Fruit fly (Drosophila melanogaster) whole organism, prepupa: Measurements from ENCODE around the gene lic.

Source experiments
- Blimp-1 ChIP-seq: fragments of 200-800 bp; sonication (Bioruptor generic); optimal IDR thresholded peaks from 3 replicates; lab custom pipeline; 2017; ENCODE audit warnings: missing biosample characterization, missing genetic modification characterization, mild to moderate bottlenecking, moderate library complexity, missing genetic modification reagents
- CG11294 ChIP-seq: fragments of 200-800 bp; sonication (Bioruptor generic); IDR thresholded peaks from 2 replicates; pipeline ENCODE4 v1.3.6; 2022; ENCODE audit warnings: missing biosample characterization, missing genetic modification characterization
- CG11762 ChIP-seq: fragments of 200-800 bp; sonication (Bioruptor generic); optimal IDR thresholded peaks from 3 replicates; lab custom pipeline; 2016; ENCODE audit warnings: missing biosample characterization, missing genetic modification characterization; ENCODE audit not compliant: insufficient read depth
- CG3032 ChIP-seq: fragments of 200-800 bp; optimal IDR thresholded peaks from 2 replicates; lab custom pipeline; 2019; ENCODE audit warnings: missing biosample characterization, mild to moderate bottlenecking, missing genetic modification characterization, moderate library complexity
- CG31627 ChIP-seq: fragments of 200-800 bp; sonication (Bioruptor generic); optimal IDR thresholded peaks from 3 replicates; lab custom pipeline; 2016; ENCODE audit warnings: missing biosample characterization, missing genetic modification characterization
- CG6163 ChIP-seq: fragments of 200-800 bp; sonication (Bioruptor generic); IDR thresholded peaks from 3 replicates; pipeline ENCODE4 v1.3.6; 2022; ENCODE audit warnings: missing biosample characterization, missing genetic modification characterization
- CG6276 ChIP-seq: fragments of 200-800 bp; sonication (Bioruptor generic); optimal IDR thresholded peaks from 2 replicates; lab custom pipeline; 2017; ENCODE audit warnings: missing biosample characterization, mild to moderate bottlenecking, missing genetic modification characterization
- CG6808 ChIP-seq: fragments of 200-800 bp; sonication (Bioruptor generic); optimal IDR thresholded peaks from 3 replicates; lab custom pipeline; 2017; ENCODE audit warnings: missing biosample characterization, missing genetic modification characterization, mild to moderate bottlenecking, moderate library complexity, missing genetic modification reagents
- CG6854 ChIP-seq: fragments of 200-800 bp; sonication (Bioruptor generic); optimal IDR thresholded peaks from 2 replicates; lab custom pipeline; 2017; ENCODE audit warnings: missing biosample characterization, mild to moderate bottlenecking, missing genetic modification characterization
- CG7368 ChIP-seq: fragments of 200-800 bp; sonication (Bioruptor generic); optimal IDR thresholded peaks from 3 replicates; lab custom pipeline; 2016; ENCODE audit warnings: missing biosample characterization, missing genetic modification characterization
- CG8319 ChIP-seq: fragments of 200-800 bp; sonication (Bioruptor generic); optimal IDR thresholded peaks from 3 replicates; lab custom pipeline; 2016; ENCODE audit warnings: missing biosample characterization, missing genetic modification characterization
- CG8632 ChIP-seq: fragments of 200-800 bp; sonication (Bioruptor generic); optimal IDR thresholded peaks from 3 replicates; lab custom pipeline; 2016; ENCODE audit warnings: missing biosample characterization, missing genetic modification characterization
- CG9139 ChIP-seq: fragments of 200-800 bp; sonication (Bioruptor generic); optimal IDR thresholded peaks from 3 replicates; lab custom pipeline; 2017; ENCODE audit warnings: missing biosample characterization, mild to moderate bottlenecking, missing genetic modification characterization
- Eip78C ChIP-seq: fragments of 200-800 bp; sonication (Bioruptor generic); peaks from one replicate; lab custom pipeline; 2016; ENCODE audit warnings: missing biosample characterization, missing genetic modification characterization
- Ets21C ChIP-seq: fragments of 200-800 bp; sonication (Bioruptor generic); optimal IDR thresholded peaks from 3 replicates; lab custom pipeline; 2016; ENCODE audit warnings: missing biosample characterization, missing genetic modification characterization
- Ets96B ChIP-seq: fragments of 200-800 bp; optimal IDR thresholded peaks from 2 replicates; lab custom pipeline; 2019; ENCODE audit warnings: missing biosample characterization, mild to moderate bottlenecking, missing genetic modification characterization, moderate library complexity
- Gug ChIP-seq: fragments of 200-800 bp; sonication (Bioruptor generic); IDR thresholded peaks from 2 replicates; pipeline ENCODE4 v1.3.6; 2022; ENCODE audit warnings: missing biosample characterization, missing genetic modification characterization
- Hr4 ChIP-seq: fragments of 200-800 bp; sonication (Bioruptor generic); optimal IDR thresholded peaks from 3 replicates; lab custom pipeline; 2016; ENCODE audit warnings: missing biosample characterization, missing genetic modification characterization
- Lpt ChIP-seq: fragments of 200-800 bp; sonication (Bioruptor generic); optimal IDR thresholded peaks from 3 replicates; lab custom pipeline; 2016; ENCODE audit warnings: missing biosample characterization, missing genetic modification characterization
- Smox ChIP-seq: fragments of 200-800 bp; sonication (Bioruptor generic); optimal IDR thresholded peaks from 3 replicates; lab custom pipeline; 2016; ENCODE audit warnings: missing biosample characterization, missing genetic modification characterization
- Sox14 ChIP-seq: fragments of 200-800 bp; sonication (Bioruptor generic); optimal IDR thresholded peaks from 3 replicates; lab custom pipeline; 2016; ENCODE audit warnings: missing biosample characterization, missing genetic modification characterization
- Sox15 ChIP-seq: fragments of 200-800 bp; sonication (Bioruptor generic); optimal IDR thresholded peaks from 3 replicates; lab custom pipeline; 2016; ENCODE audit warnings: missing biosample characterization, missing genetic modification characterization
- achi ChIP-seq: fragments of 200-800 bp; sonication (Bioruptor generic); optimal IDR thresholded peaks from 3 replicates; lab custom pipeline; 2016; ENCODE audit warnings: missing biosample characterization, missing genetic modification characterization
- cyc ChIP-seq: fragments of 200-800 bp; sonication (Bioruptor generic); optimal IDR thresholded peaks from 3 replicates; lab custom pipeline; 2016; ENCODE audit warnings: missing biosample characterization, missing genetic modification characterization
- eg ChIP-seq: fragments of 200-800 bp; sonication (Bioruptor generic); IDR thresholded peaks from 3 replicates; pipeline ENCODE4 v1.3.6; 2022; ENCODE audit warnings: missing biosample characterization, missing genetic modification characterization
- fd59A ChIP-seq: fragments of 200-800 bp; sonication (Bioruptor generic); optimal IDR thresholded peaks from 2 replicates; lab custom pipeline; 2017; ENCODE audit warnings: missing biosample characterization, mild to moderate bottlenecking, missing genetic modification characterization, missing genetic modification reagents
- fd85E ChIP-seq: fragments of 200-800 bp; sonication (Bioruptor generic); optimal IDR thresholded peaks from 3 replicates; lab custom pipeline; 2016; ENCODE audit warnings: missing biosample characterization, missing genetic modification characterization
- fkh ChIP-seq: fragments of 200-800 bp; sonication (Bioruptor generic); optimal IDR thresholded peaks from 3 replicates; lab custom pipeline; 2017; ENCODE audit warnings: missing biosample characterization, mild to moderate bottlenecking, missing genetic modification characterization, moderate library complexity
- lz ChIP-seq: fragments of 200-800 bp; sonication (Bioruptor generic); optimal IDR thresholded peaks from 3 replicates; lab custom pipeline; 2016; ENCODE audit warnings: missing biosample characterization, missing genetic modification characterization
- net ChIP-seq: fragments of 200-800 bp; sonication (Bioruptor generic); optimal IDR thresholded peaks from 3 replicates; lab custom pipeline; 2016; ENCODE audit warnings: missing biosample characterization, missing genetic modification characterization
- pdm3 ChIP-seq: fragments of 200-800 bp; sonication (Bioruptor generic); optimal IDR thresholded peaks from 3 replicates; lab custom pipeline; 2016; ENCODE audit warnings: missing biosample characterization, missing genetic modification characterization
- salr ChIP-seq, 2 experiments: fragments of 200-800 bp; sonication (Bioruptor generic); optimal IDR thresholded peaks; 3 replicates each; lab custom pipeline; 2016 to 2018; ENCODE audit warnings: missing biosample characterization in 2 of 2, missing genetic modification characterization in 2 of 2, mild to moderate bottlenecking in 1 of 2
- ss ChIP-seq, 2 experiments: fragments of 200-800 bp; sonication (Bioruptor generic); optimal IDR thresholded peaks; 2 replicates in 1 of 2; 3 replicates in 1 of 2; lab custom pipeline; 2017 to 2018; ENCODE audit warnings: mild to moderate bottlenecking in 2 of 2, missing biosample characterization in 2 of 2, missing genetic modification characterization in 2 of 2, moderate library complexity in 1 of 2
- svp ChIP-seq: fragments of 200-800 bp; sonication (Bioruptor generic); peaks from one replicate; lab custom pipeline; 2016; ENCODE audit warnings: missing biosample characterization, missing genetic modification characterization
- topi ChIP-seq: fragments of 200-800 bp; sonication (Bioruptor generic); optimal IDR thresholded peaks from 3 replicates; lab custom pipeline; 2016; ENCODE audit warnings: missing biosample characterization, missing genetic modification characterization
- vri ChIP-seq: fragments of 200-800 bp; sonication (Bioruptor generic); optimal IDR thresholded peaks from 3 replicates; lab custom pipeline; 2016; ENCODE audit warnings: missing biosample characterization, mild to moderate bottlenecking, missing genetic modification characterization

lic gene

dm6 chrX:13090656-13091261 lies at the start of gene lic:
TSS of gene lic (plus strand) at chrX:13091145.
- TF ChIP-seq CG6808 (peak; percentile 92), Smox (no peak), svp (peak; percentile 6)

dm6 chrX:13055228-13055627 lies 35.7 kb upstream of the lic start, which contains the start of gene CG12715:
TSS of gene CG12715 (minus strand) at chrX:13055328.
- TF ChIP-seq CG7368 (GFP tag; lab: Kevin White, UChicago) (no peak), CG6163 (no peak), CG6808 (no peak), fd59A (GFP tag; lab: Kevin White, UChicago) (no peak), cyc (GFP tag; lab: Kevin White, UChicago) (no peak), fkh (GFP tag; lab: Kevin White, UChicago) (no peak), Sox15 (GFP tag; lab: Kevin White, UChicago) (no peak), Gug (no peak), fd85E (no peak), CG8319 (GFP tag; lab: Kevin White, UChicago) (no peak), Sox14 (GFP tag; lab: Kevin White, UChicago) (no peak), CG31627 (GFP tag; lab: Kevin White, UChicago) (no peak), net (GFP tag; lab: Kevin White, UChicago) (no peak), Ets96B (tag; lab: Kevin White, UChicago) (no peak), Eip78C (GFP tag; lab: Kevin White, UChicago) (no peak), Ets21C (no peak), CG11762 (GFP tag; lab: Kevin White, UChicago) (no peak), Blimp-1 (GFP tag; lab: Kevin White, UChicago) (no peak), achi (GFP tag; lab: Kevin White, UChicago) (no peak)

- TF ChIP-seq fkh (GFP tag; lab: Kevin White, UChicago): peak; percentile 88
- TF ChIP-seq CG11294 (GFP tag; lab: Robert Waterston, UW): no peak
- TF ChIP-seq CG6276 (GFP tag; lab: Kevin White, UChicago): peak; percentile 30
- TF ChIP-seq Eip78C (GFP tag; lab: Kevin White, UChicago): peak; percentile 26
- no peak for TF ChIP-seq CG9139 (GFP tag; lab: Kevin White, UChicago)
- no peak for TF ChIP-seq Gug
- TF ChIP-seq Lpt (GFP tag; lab: Kevin White, UChicago): no peak
- TF ChIP-seq lz (GFP tag; lab: Kevin White, UChicago): peak; percentile 29
- no peak for TF ChIP-seq vri (GFP tag; lab: Kevin White, UChicago)
- TF ChIP-seq topi (GFP tag; lab: Kevin White, UChicago): no peak
- TF ChIP-seq CG8632 (GFP tag; lab: Kevin White, UChicago): peak; percentile 18
- TF ChIP-seq CG7368 (GFP tag; lab: Kevin White, UChicago): peak; percentile 14
- TF ChIP-seq CG6854 (GFP tag; lab: Kevin White, UChicago): peak; percentile 45
- peak; percentile 26; the same call in 1 of the 3 replicates for TF ChIP-seq eg
- no peak for TF ChIP-seq CG6163
- no peak for TF ChIP-seq ss (GFP tag; optimal IDR thresholded peaks at IDR 0.05; lab: Kevin White, UChicago)
- no peak for TF ChIP-seq Smox
- TF ChIP-seq Hr4 (GFP tag; lab: Kevin White, UChicago): peak; percentile 39
- TF ChIP-seq salr (GFP tag; optimal IDR thresholded peaks at IDR 0.05; lab: Kevin White, UChicago): no peak
- no peak for TF ChIP-seq svp
- no peak for TF ChIP-seq pdm3
- no peak for TF ChIP-seq CG3032 (tag; lab: Kevin White, UChicago)
- TF ChIP-seq, all 60 proteins: peak for 9
Observed at dm6 chrX:13087333-13087828, 3.6 kb upstream of the lic start.
